Fruit fly (Drosophila melanogaster) whole organism, embryonic: Measurements from ENCODE around the gene ninaB.

Source experiments
- ATbp ChIP-seq: fragments of 200-800 bp; sonication (Bioruptor generic); optimal IDR thresholded peaks from 2 replicates; lab custom pipeline; 2017; ENCODE audit warnings: missing biosample characterization, mild to moderate bottlenecking, missing genetic modification characterization, missing genetic modification reagents
- Asciz ChIP-seq: fragments of 200-800 bp; sonication (Bioruptor generic); optimal IDR thresholded peaks from 2 replicates; lab custom pipeline; 2017; ENCODE audit warnings: missing biosample characterization, mild to moderate bottlenecking, missing genetic modification characterization, missing genetic modification reagents
- B-H1 ChIP-seq: fragments of 200-800 bp; sonication (Bioruptor generic); IDR thresholded peaks from 3 replicates; pipeline ENCODE4 v1.3.6; 2022; ENCODE audit warnings: missing biosample characterization, missing genetic modification characterization
- C15 ChIP-seq: fragments of 200-800 bp; sonication (Bioruptor generic); IDR thresholded peaks from 3 replicates; pipeline ENCODE4 v1.3.6; 2022; ENCODE audit warnings: missing biosample characterization, missing genetic modification characterization
- CG10147 ChIP-seq: fragments of 200-800 bp; sonication (Bioruptor generic); optimal IDR thresholded peaks from 2 replicates; lab custom pipeline; 2019; ENCODE audit warnings: missing biosample characterization, mild to moderate bottlenecking, missing genetic modification characterization, moderate library complexity
- CG10565 ChIP-seq: fragments of 200-800 bp; sonication (Bioruptor generic); optimal IDR thresholded peaks from 3 replicates; lab custom pipeline; 2016; ENCODE audit warnings: missing biosample characterization, mild to moderate bottlenecking, missing genetic modification characterization
- CG11456 ChIP-seq: fragments of 200-800 bp; sonication (Bioruptor generic); IDR thresholded peaks from 3 replicates; pipeline ENCODE4 v1.3.6; 2022; ENCODE audit warnings: missing biosample characterization, missing genetic modification characterization
- CG11723 ChIP-seq: fragments of 200-800 bp; sonication (Bioruptor generic); optimal IDR thresholded peaks from 2 replicates; lab custom pipeline; 2017; ENCODE audit warnings: missing biosample characterization, mild to moderate bottlenecking, missing genetic modification characterization
- CG12769 ChIP-seq: fragments of 200-800 bp; sonication (Bioruptor generic); optimal IDR thresholded peaks from 2 replicates; lab custom pipeline; 2019; ENCODE audit warnings: missing biosample characterization, mild to moderate bottlenecking, missing genetic modification characterization, moderate library complexity
- CG14014 ChIP-seq: fragments of 200-800 bp; sonication (Bioruptor generic); IDR thresholded peaks from 2 replicates; pipeline ENCODE4 v1.3.6; 2022; ENCODE audit warnings: missing biosample characterization, missing genetic modification characterization
- CG16779 ChIP-seq: fragments of 200-800 bp; sonication (Bioruptor generic); IDR thresholded peaks from 2 replicates; pipeline ENCODE4 v1.3.6; 2022; ENCODE audit warnings: missing biosample characterization, missing genetic modification characterization
- CG17568 ChIP-seq: fragments of 200-800 bp; sonication (Bioruptor generic); optimal IDR thresholded peaks from 2 replicates; lab custom pipeline; 2018; ENCODE audit warnings: missing biosample characterization, mild to moderate bottlenecking, missing genetic modification characterization, moderate library complexity
- CG2199 ChIP-seq: fragments of 200-800 bp; sonication (Bioruptor generic); IDR thresholded peaks from 3 replicates; pipeline ENCODE4 v1.3.6; 2022; ENCODE audit warnings: missing biosample characterization, missing genetic modification characterization
- CG30020 ChIP-seq: fragments of 200-800 bp; optimal IDR thresholded peaks from 2 replicates; lab custom pipeline; 2019; ENCODE audit warnings: missing biosample characterization, mild to moderate bottlenecking, missing genetic modification characterization, moderate library complexity
- CG3065 ChIP-seq: fragments of 200-800 bp; sonication (Bioruptor generic); optimal IDR thresholded peaks from 2 replicates; lab custom pipeline; 2016; ENCODE audit warnings: missing biosample characterization, missing genetic modification characterization
- CG3163 ChIP-seq: fragments of 200-800 bp; sonication (Bioruptor generic); optimal IDR thresholded peaks from 3 replicates; lab custom pipeline; 2016; ENCODE audit warnings: missing biosample characterization, missing genetic modification characterization
- CG34376 ChIP-seq: fragments of 200-800 bp; sonication (Bioruptor generic); optimal IDR thresholded peaks from 2 replicates; lab custom pipeline; 2018; ENCODE audit warnings: missing biosample characterization, mild to moderate bottlenecking, missing genetic modification characterization
- CG34422 ChIP-seq: fragments of 200-800 bp; sonication (Bioruptor generic); IDR thresholded peaks from 3 replicates; pipeline ENCODE4 v1.3.6; 2022; ENCODE audit warnings: missing biosample characterization, missing genetic modification characterization
- CG3995 ChIP-seq: fragments of 200-800 bp; sonication (Bioruptor generic); optimal IDR thresholded peaks from 3 replicates; lab custom pipeline; 2016; ENCODE audit warnings: missing biosample characterization, missing genetic modification characterization
- CG4820 ChIP-seq: fragments of 200-800 bp; sonication (Bioruptor generic); optimal IDR thresholded peaks from 3 replicates; lab custom pipeline; 2016; ENCODE audit warnings: missing biosample characterization, missing genetic modification characterization
- CG5180 ChIP-seq: fragments of 200-800 bp; sonication (Bioruptor generic); optimal IDR thresholded peaks from 3 replicates; lab custom pipeline; 2017; ENCODE audit warnings: missing biosample characterization, missing genetic modification characterization, mild to moderate bottlenecking, moderate library complexity, missing genetic modification reagents
- CG6272 ChIP-seq: fragments of 200-800 bp; sonication (Bioruptor generic); IDR thresholded peaks from 2 replicates; pipeline ENCODE4 v1.3.6; 2022; ENCODE audit warnings: missing biosample characterization, missing genetic modification characterization
- CG8290 ChIP-seq, 3 experiments: fragments of 200-800 bp; sonication (Bioruptor generic); optimal IDR thresholded peaks; 2 replicates each; lab custom pipeline; 2016 to 2019; ENCODE audit warnings: missing biosample characterization in 3 of 3, missing genetic modification characterization in 3 of 3, mild to moderate bottlenecking in 2 of 3, moderate library complexity in 1 of 3
- CG8388 ChIP-seq: fragments of 200-800 bp; sonication (Bioruptor generic); optimal IDR thresholded peaks from 2 replicates; lab custom pipeline; 2019; ENCODE audit warnings: missing biosample characterization, mild to moderate bottlenecking, missing genetic modification characterization, moderate library complexity
- CG9932 ChIP-seq: fragments of 200-800 bp; sonication (Bioruptor generic); IDR thresholded peaks from 2 replicates; pipeline ENCODE4 v1.3.6; 2022; ENCODE audit warnings: missing biosample characterization, missing genetic modification characterization
- CHES-1-like ChIP-seq: fragments of 200-800 bp; sonication (Bioruptor generic); optimal IDR thresholded peaks from 2 replicates; lab custom pipeline; 2016; ENCODE audit warnings: missing biosample characterization, missing genetic modification characterization
- Fer1 ChIP-seq: fragments of 200-800 bp; sonication (Bioruptor generic); optimal IDR thresholded peaks from 2 replicates; lab custom pipeline; 2017; ENCODE audit warnings: missing biosample characterization, mild to moderate bottlenecking, missing genetic modification characterization
- Hr78 ChIP-seq, 2 experiments: fragments of 200-800 bp in 1 of 2; fragments of >200 bp in 1 of 2; sonication (Bioruptor generic) in 1 of 2; optimal IDR thresholded peaks; 2 replicates each; lab custom pipeline; 2017 to 2019; ENCODE audit warnings: missing biosample characterization in 2 of 2, missing genetic modification characterization in 2 of 2, mild to moderate bottlenecking in 1 of 2, moderate library complexity in 1 of 2
- Lim3 ChIP-seq: fragments of 200-800 bp; sonication (Bioruptor generic); IDR thresholded peaks from 2 replicates; pipeline ENCODE4 v1.3.6; 2022; ENCODE audit warnings: missing biosample characterization, missing genetic modification characterization
- Lpt ChIP-seq: fragments of >200 bp; optimal IDR thresholded peaks from 2 replicates; lab custom pipeline; 2018; ENCODE audit warnings: missing biosample characterization, missing genetic modification characterization
- Med ChIP-seq: fragments of 200-800 bp; sonication (Bioruptor generic); peaks from one replicate; lab custom pipeline; 2016; ENCODE audit warnings: missing biosample characterization, missing genetic modification characterization, mild to moderate bottlenecking, inconsistent platforms, moderate library complexity
- Ptx1 ChIP-seq: fragments of 200-800 bp; sonication (Bioruptor generic); IDR thresholded peaks from 2 replicates; pipeline ENCODE4 v1.3.6; 2022; ENCODE audit warnings: missing biosample characterization, missing genetic modification characterization
- Taf1 ChIP-seq: fragments of 200-800 bp; sonication (Bioruptor generic); IDR thresholded peaks from 2 replicates; pipeline ENCODE4 v1.3.6; 2022; ENCODE audit warnings: missing biosample characterization, missing genetic modification characterization
- Vsx1 ChIP-seq: fragments of 200-800 bp; sonication (Bioruptor generic); optimal IDR thresholded peaks from 2 replicates; lab custom pipeline; 2017; ENCODE audit warnings: missing biosample characterization, mild to moderate bottlenecking, missing genetic modification characterization, missing genetic modification reagents
- abd-A ChIP-seq: fragments of 200-800 bp; sonication (Bioruptor generic); optimal IDR thresholded peaks from 3 replicates; lab custom pipeline; 2019; ENCODE audit warnings: missing biosample characterization, mild to moderate bottlenecking, missing genetic modification characterization, moderate library complexity
- ac ChIP-seq: fragments of 200-800 bp; sonication (Bioruptor generic); optimal IDR thresholded peaks from 3 replicates; lab custom pipeline; 2017; ENCODE audit warnings: missing biosample characterization, mild to moderate bottlenecking, missing genetic modification characterization
- al ChIP-seq: fragments of 200-800 bp; sonication (Bioruptor generic); IDR thresholded peaks from 2 replicates; pipeline ENCODE4 v1.3.6; 2022; ENCODE audit warnings: missing biosample characterization, missing genetic modification characterization
- chn ChIP-seq: fragments of 200-800 bp; sonication (Bioruptor generic); optimal IDR thresholded peaks from 2 replicates; lab custom pipeline; 2016; ENCODE audit warnings: missing biosample characterization, missing genetic modification characterization
- fd64A ChIP-seq: fragments of 200-800 bp; sonication (Bioruptor generic); optimal IDR thresholded peaks from 3 replicates; lab custom pipeline; 2018; ENCODE audit warnings: missing biosample characterization, mild to moderate bottlenecking, missing genetic modification characterization
- grn ChIP-seq: fragments of 200-800 bp; sonication (Bioruptor generic); optimal IDR thresholded peaks from 3 replicates; lab custom pipeline; 2017; ENCODE audit warnings: missing biosample characterization, missing genetic modification characterization
- kni ChIP-seq: fragments of 200-800 bp; sonication (Bioruptor generic); optimal IDR thresholded peaks from 3 replicates; lab custom pipeline; 2017; ENCODE audit warnings: mild to moderate bottlenecking, missing biosample characterization, missing genetic modification reagents, missing genetic modification characterization
- lilli ChIP-seq: fragments of 200-800 bp; sonication (Bioruptor generic); optimal IDR thresholded peaks from 3 replicates; lab custom pipeline; 2016; ENCODE audit warnings: missing biosample characterization, missing genetic modification characterization
- nerfin-1 ChIP-seq: fragments of 200-800 bp; sonication (Bioruptor generic); optimal IDR thresholded peaks from 3 replicates; lab custom pipeline; 2019; ENCODE audit warnings: missing biosample characterization, mild to moderate bottlenecking, missing genetic modification characterization, moderate library complexity
- oc ChIP-seq: fragments of 200-800 bp; sonication (Bioruptor generic); optimal IDR thresholded peaks from 2 replicates; lab custom pipeline; 2018; ENCODE audit warnings: missing biosample characterization, mild to moderate bottlenecking, missing genetic modification characterization, moderate library complexity
- pros ChIP-seq: fragments of 200-800 bp; sonication (Bioruptor generic); optimal IDR thresholded peaks from 3 replicates; lab custom pipeline; 2019; ENCODE audit warnings: missing biosample characterization, mild to moderate bottlenecking, missing genetic modification characterization, moderate library complexity
- sd ChIP-seq: fragments of 200-800 bp; sonication (Bioruptor generic); optimal IDR thresholded peaks from 3 replicates; lab custom pipeline; 2018; ENCODE audit warnings: missing biosample characterization, mild to moderate bottlenecking, missing genetic modification characterization, moderate library complexity
- sens ChIP-seq: fragments of 200-800 bp; sonication (Bioruptor generic); peaks from one replicate; lab custom pipeline; 2016; ENCODE audit warnings: missing biosample characterization, missing genetic modification characterization
- so ChIP-seq: fragments of 200-800 bp; sonication (Bioruptor generic); IDR thresholded peaks from 3 replicates; pipeline ENCODE4 v1.3.6; 2022; ENCODE audit warnings: missing biosample characterization, missing genetic modification characterization
- vvl ChIP-seq: fragments of 200-800 bp; sonication (Bioruptor generic); IDR thresholded peaks from 2 replicates; pipeline ENCODE4 v1.3.6; 2022; ENCODE audit warnings: missing biosample characterization, missing genetic modification characterization
- z ChIP-seq: fragments of 200-800 bp; sonication (Bioruptor generic); IDR thresholded peaks from 3 replicates; pipeline ENCODE4 v1.3.6; 2022; ENCODE audit warnings: missing biosample characterization, missing genetic modification characterization

The ninaB gene

DNA sequence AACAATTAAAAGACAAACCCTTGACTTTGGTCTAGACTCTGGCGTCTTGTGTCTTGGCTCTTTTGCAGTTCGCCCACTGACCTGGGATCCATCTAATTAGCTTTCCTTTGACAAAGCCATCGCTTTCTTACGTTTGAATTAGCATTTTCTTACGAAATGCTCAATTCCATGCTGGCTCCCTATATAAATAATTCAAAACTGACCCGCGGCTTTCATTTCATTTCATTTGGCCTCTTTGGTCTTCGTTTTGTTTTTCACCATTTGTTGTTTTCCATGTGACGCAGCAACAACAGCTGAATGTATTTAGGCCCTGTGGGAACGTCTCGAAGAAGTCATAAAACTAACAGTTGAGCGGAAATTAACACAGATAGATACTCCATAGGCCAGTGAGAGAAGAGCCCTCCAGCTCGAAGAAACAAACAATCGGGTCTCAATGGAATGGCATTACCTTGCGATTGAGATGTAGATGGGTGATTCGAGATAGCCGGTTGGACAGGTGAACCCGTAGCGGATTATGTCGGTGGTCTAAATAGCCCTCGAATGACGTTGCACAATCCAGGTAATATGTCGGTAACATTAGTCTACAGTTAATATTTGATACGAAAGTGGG lies 23.8 kb downstream of the ninaB start:
- TF ChIP-seq Asciz (GFP tag; lab: Kevin White, UChicago) (no peak), sd (tag; lab: Kevin White, UChicago) (peak; percentile 13), CG10147 (no peak), grn (GFP tag; lab: Kevin White, UChicago) (peak; percentile 79), CG2199 (peak; percentile 87), Taf1 (GFP tag; lab: Robert Waterston, UW) (no peak), CG12769 (tag; lab: Kevin White, UChicago) (peak; percentile 6), Ptx1 (GFP tag; lab: Robert Waterston, UW) (no peak), CG6272 (GFP tag; lab: Robert Waterston, UW) (no peak), so (GFP tag; lab: Robert Waterston, UW) (no peak), Lpt (GFP tag; lab: Kevin White, UChicago) (no peak), CG3163 (no peak), ac (GFP tag; lab: Kevin White, UChicago) (peak; percentile 46), CG34376 (GFP tag; lab: Kevin White, UChicago) (no peak), z (no peak), abd-A (peak; percentile 70), CG9932 (no peak), Med (GFP tag; lab: Kevin White, UChicago) (peak; percentile 12), pros (GFP tag; lab: Kevin White, UChicago) (peak; percentile 98), oc (tag; lab: Kevin White, UChicago) (peak; percentile 78), Vsx1 (GFP tag; lab: Kevin White, UChicago) (peak; percentile 25), CG34422 (GFP tag; lab: Robert Waterston, UW) (no peak), CG10565 (GFP tag; lab: Kevin White, UChicago) (no peak), CG3065 (GFP tag; lab: Kevin White, UChicago) (no peak), nerfin-1 (no peak), C15 (GFP tag; lab: Robert Waterston, UW) (no peak), vvl (GFP tag; lab: Robert Waterston, UW) (peak; percentile 59; the same call in 1 of the 2 replicates), CG5180 (no peak), Lim3 (GFP tag; lab: Robert Waterston, UW) (no peak), CG16779 (GFP tag; lab: Robert Waterston, UW) (no peak), CG11723 (no peak), B-H1 (GFP tag; lab: Robert Waterston, UW) (no peak), lilli (no peak), kni (GFP tag; lab: Kevin White, UChicago) (peak; percentile 67), chn (GFP tag; lab: Kevin White, UChicago) (no peak), Fer1 (no peak), CG30020 (no peak), CG14014 (GFP tag; lab: Robert Waterston, UW) (no peak), CG4820 (no peak), sens (GFP tag; lab: Kevin White, UChicago) (peak; percentile 4), CG17568 (GFP tag; lab: Kevin White, UChicago) (no peak), Hr78 (GFP tag; optimal IDR thresholded peaks at IDR 0.05; lab: Kevin White, UChicago) (peak in 1 of 2 experiments; percentile 51), CHES-1-like (GFP tag; lab: Kevin White, UChicago) (no peak), CG8388 (GFP tag; lab: Kevin White, UChicago) (no peak), CG8290 (GFP tag; optimal IDR thresholded peaks at IDR 0.05; lab: Kevin White, UChicago) (no peak), CG8290 (tag; optimal IDR thresholded peaks at IDR 0.05; lab: Kevin White, UChicago) (no peak), ATbp (GFP tag; lab: Kevin White, UChicago) (no peak), al (GFP tag; lab: Robert Waterston, UW) (no peak), CG3995 (GFP tag; lab: Kevin White, UChicago) (no peak), CG11456 (GFP tag; lab: Robert Waterston, UW) (no peak), fd64A (GFP tag; lab: Kevin White, UChicago) (no peak)
